Worm (Caenorhabditis elegans) whole organism, L3 larva: Measurements from ENCODE around the gene cox-6A.

Source experiments
- jun-1 ChIP-seq: fragments of 150-350 bp; optimal IDR thresholded peaks from 2 replicates; lab custom pipeline; 2014; ENCODE audit warnings: missing biosample characterization, missing genetic modification reagents, missing genetic modification characterization
- lin-15B ChIP-seq: fragments of 150-350 bp; optimal IDR thresholded peaks from 2 replicates; lab custom pipeline; 2014; ENCODE audit warnings: missing biosample characterization, missing genetic modification characterization
- nhr-11 ChIP-seq: fragments of 150-350 bp; optimal IDR thresholded peaks from 2 replicates; lab custom pipeline; 2014; ENCODE audit warnings: missing biosample characterization, missing genetic modification characterization
- pha-4 ChIP-seq: fragments of 150-350 bp; optimal IDR thresholded peaks from 2 replicates; lab custom pipeline; 2014; ENCODE audit warnings: missing biosample characterization, missing genetic modification reagents, missing genetic modification characterization
- pqm-1 ChIP-seq: fragments of 150-350 bp; optimal IDR thresholded peaks from 2 replicates; lab custom pipeline; 2017; ENCODE audit warnings: missing biosample characterization, missing genetic modification characterization, inconsistent platforms
- snpc-4 ChIP-seq: fragments of 150-350 bp; optimal IDR thresholded peaks from 2 replicates; lab custom pipeline; 2014; ENCODE audit warnings: missing biosample characterization, missing genetic modification characterization
- tbx-2 ChIP-seq: sonication (generic microtip); optimal IDR thresholded peaks from 2 replicates; lab custom pipeline; 2016; ENCODE audit warnings: mild to moderate bottlenecking, missing genetic modification characterization, missing compliant biosample characterization
- unc-62 ChIP-seq: fragments of 150-350 bp; sonication (generic microtip); optimal IDR thresholded peaks from 4 replicates; lab custom pipeline; 2014; ENCODE audit warnings: missing biosample characterization, missing genetic modification reagents, missing genetic modification characterization
- zag-1 ChIP-seq: fragments of 150-350 bp; optimal IDR thresholded peaks from 2 replicates; lab custom pipeline; 2014; ENCODE audit warnings: missing biosample characterization, missing genetic modification characterization
- ztf-11 ChIP-seq: fragments of 150-350 bp; optimal IDR thresholded peaks from 2 replicates; lab custom pipeline; 2014; ENCODE audit warnings: missing biosample characterization, missing genetic modification characterization

- TF ChIP-seq jun-1 (tag; lab: Kevin White, UChicago) = no peak
- no peak for TF ChIP-seq ztf-11 (tag; lab: Kevin White, UChicago)
- no peak for TF ChIP-seq snpc-4
- no peak for TF ChIP-seq pha-4
- TF ChIP-seq pqm-1 (tag; lab: Kevin White, UChicago) = no peak
- TF ChIP-seq tbx-2 = no peak
- no peak for TF ChIP-seq zag-1 (tag; lab: Kevin White, UChicago)
- TF ChIP-seq lin-15B (tag; lab: Kevin White, UChicago) = no peak
- no peak for TF ChIP-seq unc-62 (GFP tag; lab: Kevin White, UChicago)
- TF ChIP-seq nhr-11 (tag; lab: Kevin White, UChicago) = no peak
Measured at ce11 chrIII:5094506-5094905, 13.0 kb downstream of the cox-6A start, which contains the start of gene F54D8.10.
